Fruit fly (Drosophila melanogaster) whole organism, embryonic: ENCODE measurements around the gene eIF1.
A peak's percentile ranks its signal among the peaks of the same experiment; 100 is the strongest.

ENCODE experiments used
- Atf6 ChIP-seq: fragments of 200-800 bp; sonication (Bioruptor generic); IDR thresholded peaks from 2 replicates; pipeline ENCODE4 v1.3.6; 2022; ENCODE audit warnings: missing biosample characterization, missing genetic modification characterization
- CG10209 ChIP-seq: fragments of 200-800 bp; sonication (Bioruptor generic); optimal IDR thresholded peaks from 3 replicates; lab custom pipeline; 2017; ENCODE audit warnings: missing biosample characterization, mild to moderate bottlenecking, missing genetic modification characterization, missing genetic modification reagents
- CG11723 ChIP-seq: fragments of 200-800 bp; sonication (Bioruptor generic); optimal IDR thresholded peaks from 2 replicates; lab custom pipeline; 2017; ENCODE audit warnings: missing biosample characterization, mild to moderate bottlenecking, missing genetic modification characterization
- CG12391 ChIP-seq: fragments of 200-800 bp; sonication (Bioruptor generic); optimal IDR thresholded peaks from 3 replicates; lab custom pipeline; 2018; ENCODE audit warnings: missing biosample characterization, mild to moderate bottlenecking, missing genetic modification characterization, moderate library complexity
- CG13424 ChIP-seq: fragments of 200-800 bp; sonication (Bioruptor generic); optimal IDR thresholded peaks from 2 replicates; lab custom pipeline; 2019; ENCODE audit warnings: missing biosample characterization, mild to moderate bottlenecking, missing genetic modification characterization, moderate library complexity
- CG14441 ChIP-seq: fragments of 200-800 bp; sonication (Bioruptor generic); IDR thresholded peaks from 2 replicates; pipeline ENCODE4 v1.3.6; 2022; ENCODE audit warnings: missing biosample characterization, missing genetic modification characterization
- CG2199 ChIP-seq: fragments of 200-800 bp; sonication (Bioruptor generic); IDR thresholded peaks from 3 replicates; pipeline ENCODE4 v1.3.6; 2022; ENCODE audit warnings: missing biosample characterization, missing genetic modification characterization
- CG2678 ChIP-seq: fragments of 200-800 bp; sonication (Bioruptor generic); optimal IDR thresholded peaks from 3 replicates; lab custom pipeline; 2019; ENCODE audit warnings: missing biosample characterization, mild to moderate bottlenecking, missing genetic modification characterization, moderate library complexity
- CG2712 ChIP-seq: fragments of 200-800 bp; optimal IDR thresholded peaks from 3 replicates; lab custom pipeline; 2019; ENCODE audit warnings: missing biosample characterization, mild to moderate bottlenecking, missing genetic modification characterization, moderate library complexity
- CG3726 ChIP-seq: fragments of 200-800 bp; sonication (Bioruptor generic); IDR thresholded peaks from 3 replicates; pipeline ENCODE4, ENCODE4 v1.3.6; 2022; ENCODE audit warnings: missing biosample characterization, missing genetic modification characterization
- CG3847 ChIP-seq: fragments of 200-800 bp; sonication (Bioruptor generic); IDR thresholded peaks from 2 replicates; pipeline ENCODE4 v1.3.6; 2022; ENCODE audit warnings: missing biosample characterization, missing genetic modification characterization
- CG4360 ChIP-seq: fragments of 200-800 bp; sonication (Bioruptor generic); IDR thresholded peaks from 2 replicates; pipeline ENCODE4 v1.3.6; 2022; ENCODE audit warnings: missing biosample characterization, missing genetic modification characterization
- CG6765 ChIP-seq: fragments of 200-800 bp; sonication (Bioruptor generic); optimal IDR thresholded peaks from 3 replicates; lab custom pipeline; 2017; ENCODE audit warnings: missing biosample characterization, mild to moderate bottlenecking, missing genetic modification characterization
- CG7357 ChIP-seq: fragments of 200-800 bp; sonication (Bioruptor generic); IDR thresholded peaks from 3 replicates; pipeline ENCODE4 v1.3.6; 2022; ENCODE audit warnings: missing biosample characterization, missing genetic modification characterization
- CG7839 ChIP-seq: fragments of 200-800 bp; sonication (Bioruptor generic); optimal IDR thresholded peaks from 3 replicates; lab custom pipeline; 2018; ENCODE audit warnings: missing biosample characterization, mild to moderate bottlenecking, missing genetic modification characterization, moderate library complexity
- CG8089 ChIP-seq: fragments of 200-800 bp; sonication (Bioruptor generic); optimal IDR thresholded peaks from 3 replicates; lab custom pipeline; 2016; ENCODE audit warnings: missing biosample characterization, missing genetic modification characterization
- CG9797 ChIP-seq: fragments of 200-800 bp; sonication (Bioruptor generic); optimal IDR thresholded peaks from 3 replicates; lab custom pipeline; 2018; ENCODE audit warnings: missing biosample characterization, mild to moderate bottlenecking, missing genetic modification characterization
- CHES-1-like ChIP-seq: fragments of 200-800 bp; sonication (Bioruptor generic); optimal IDR thresholded peaks from 2 replicates; lab custom pipeline; 2016; ENCODE audit warnings: missing biosample characterization, missing genetic modification characterization
- D19A ChIP-seq: fragments of 200-800 bp; optimal IDR thresholded peaks from 3 replicates; lab custom pipeline; 2019; ENCODE audit warnings: missing biosample characterization, mild to moderate bottlenecking, missing genetic modification characterization, moderate library complexity
- Dip3 ChIP-seq: fragments of 200-800 bp; sonication (Bioruptor generic); optimal IDR thresholded peaks from 3 replicates; lab custom pipeline; 2016; ENCODE audit warnings: missing biosample characterization, missing genetic modification characterization
- Ets65A ChIP-seq: fragments of 200-800 bp; sonication (Bioruptor generic); peaks from one replicate; lab custom pipeline; 2016; ENCODE audit warnings: missing biosample characterization, missing genetic modification characterization
- Gug ChIP-seq: fragments of 200-800 bp; sonication (Bioruptor generic); IDR thresholded peaks from 4 replicates; pipeline ENCODE4 v1.3.6; 2022; ENCODE audit warnings: missing biosample characterization, missing genetic modification characterization
- HHEX ChIP-seq: fragments of 200-800 bp; sonication (Bioruptor generic); optimal IDR thresholded peaks from 3 replicates; lab custom pipeline; 2017; ENCODE audit warnings: missing biosample characterization, mild to moderate bottlenecking, missing genetic modification characterization, missing genetic modification reagents
- Hr51 ChIP-seq, 2 experiments: fragments of 200-800 bp; sonication (Bioruptor generic); optimal IDR thresholded peaks; 2 replicates in 1 of 2; 3 replicates in 1 of 2; lab custom pipeline; 2016 to 2018; ENCODE audit warnings: missing biosample characterization in 2 of 2, missing genetic modification characterization in 2 of 2, mild to moderate bottlenecking in 1 of 2, moderate library complexity in 1 of 2
- Hr78 ChIP-seq, 2 experiments: fragments of 200-800 bp in 1 of 2; fragments of >200 bp in 1 of 2; sonication (Bioruptor generic) in 1 of 2; optimal IDR thresholded peaks; 2 replicates each; lab custom pipeline; 2017 to 2019; ENCODE audit warnings: missing biosample characterization in 2 of 2, missing genetic modification characterization in 2 of 2, mild to moderate bottlenecking in 1 of 2, moderate library complexity in 1 of 2
- MBD-R2 ChIP-seq: fragments of 200-800 bp; sonication (Bioruptor generic); IDR thresholded peaks from 2 replicates; pipeline ENCODE4 v1.3.6; 2022; ENCODE audit warnings: missing biosample characterization, missing genetic modification characterization
- Med ChIP-seq: fragments of 200-800 bp; sonication (Bioruptor generic); peaks from one replicate; lab custom pipeline; 2016; ENCODE audit warnings: missing biosample characterization, missing genetic modification characterization, mild to moderate bottlenecking, inconsistent platforms, moderate library complexity
- NC2β ChIP-seq: fragments of 200-800 bp; sonication (Bioruptor generic); optimal IDR thresholded peaks from 2 replicates; lab custom pipeline; 2016; ENCODE audit warnings: missing biosample characterization, missing genetic modification characterization
- Nf-YB ChIP-seq: fragments of 200-800 bp; sonication (Bioruptor generic); optimal IDR thresholded peaks from 3 replicates; lab custom pipeline; 2019; ENCODE audit warnings: missing biosample characterization, mild to moderate bottlenecking, missing genetic modification characterization, moderate library complexity
- Stat92E ChIP-seq, 3 experiments: fragments of >200 bp in 2 of 3; fragments of 200-800 bp in 1 of 3; sonication (Bioruptor generic) in 1 of 3; optimal IDR thresholded peaks; 2 replicates each; lab custom pipeline; 2017 to 2019; ENCODE audit warnings: missing biosample characterization in 3 of 3, missing genetic modification characterization in 3 of 3, mild to moderate bottlenecking in 1 of 3, moderate library complexity in 1 of 3
- cas ChIP-seq: fragments of 200-800 bp; sonication (Bioruptor generic); IDR thresholded peaks from 2 replicates; pipeline ENCODE4 v1.3.6; 2022; ENCODE audit warnings: missing biosample characterization, missing genetic modification characterization
- chinmo ChIP-seq: fragments of 200-800 bp; sonication (Bioruptor generic); IDR thresholded peaks from 4 replicates; pipeline ENCODE4 v1.3.6; 2022; ENCODE audit warnings: missing biosample characterization, missing genetic modification characterization; ENCODE audit not compliant: partially characterized antibody
- crol ChIP-seq: fragments of 200-800 bp; sonication (Bioruptor generic); IDR thresholded peaks from 2 replicates; pipeline ENCODE4 v1.3.6; 2022; ENCODE audit warnings: missing biosample characterization, missing genetic modification characterization
- crp ChIP-seq, 2 experiments: fragments of 200-800 bp; sonication (Bioruptor generic); optimal IDR thresholded peaks; 2 replicates in 1 of 2; 3 replicates in 1 of 2; lab custom pipeline; 2017; ENCODE audit warnings: missing biosample characterization in 2 of 2, missing genetic modification characterization in 2 of 2, mild to moderate bottlenecking in 1 of 2, moderate library complexity in 1 of 2
- da ChIP-seq: fragments of 200-800 bp; sonication (Bioruptor generic); optimal IDR thresholded peaks from 2 replicates; lab custom pipeline; 2016; ENCODE audit warnings: missing biosample characterization, missing genetic modification characterization
- dimm ChIP-seq: fragments of 200-800 bp; sonication (Bioruptor generic); IDR thresholded peaks from 2 replicates; pipeline ENCODE4 v1.3.6; 2022; ENCODE audit warnings: missing biosample characterization, missing genetic modification characterization
- eyg ChIP-seq: fragments of 200-800 bp; sonication (Bioruptor generic); optimal IDR thresholded peaks from 3 replicates; lab custom pipeline; 2016; ENCODE audit warnings: missing biosample characterization, missing genetic modification characterization
- hb ChIP-seq: fragments of 200-800 bp; sonication (Bioruptor generic); IDR thresholded peaks from 3 replicates; pipeline ENCODE4 v1.3.6; 2022; ENCODE audit warnings: missing biosample characterization, missing genetic modification characterization; ENCODE audit not compliant: partially characterized antibody
- kni ChIP-seq: fragments of 200-800 bp; sonication (Bioruptor generic); optimal IDR thresholded peaks from 3 replicates; lab custom pipeline; 2017; ENCODE audit warnings: mild to moderate bottlenecking, missing biosample characterization, missing genetic modification reagents, missing genetic modification characterization
- lab ChIP-seq: fragments of 200-800 bp; sonication (Bioruptor generic); optimal IDR thresholded peaks from 3 replicates; lab custom pipeline; 2017; ENCODE audit warnings: missing biosample characterization, missing genetic modification characterization, mild to moderate bottlenecking, moderate library complexity, missing genetic modification reagents
- nerfin-1 ChIP-seq: fragments of 200-800 bp; sonication (Bioruptor generic); optimal IDR thresholded peaks from 3 replicates; lab custom pipeline; 2019; ENCODE audit warnings: missing biosample characterization, mild to moderate bottlenecking, missing genetic modification characterization, moderate library complexity
- ranshi ChIP-seq: fragments of 200-800 bp; sonication (Bioruptor generic); IDR thresholded peaks from 2 replicates; pipeline ENCODE4 v1.3.6; 2022; ENCODE audit warnings: missing biosample characterization, missing genetic modification characterization
- sqz ChIP-seq: fragments of 200-800 bp; sonication (Bioruptor generic); optimal IDR thresholded peaks from 3 replicates; lab custom pipeline; 2018; ENCODE audit warnings: missing biosample characterization, mild to moderate bottlenecking, missing genetic modification characterization
- sug ChIP-seq: fragments of 200-800 bp; optimal IDR thresholded peaks from 2 replicates; lab custom pipeline; 2019; ENCODE audit warnings: missing biosample characterization, mild to moderate bottlenecking, missing genetic modification characterization, moderate library complexity
- tap ChIP-seq: fragments of 200-800 bp; optimal IDR thresholded peaks from 3 replicates; lab custom pipeline; 2019; ENCODE audit warnings: missing biosample characterization, mild to moderate bottlenecking, missing genetic modification characterization, moderate library complexity
- trem ChIP-seq: fragments of 200-800 bp; optimal IDR thresholded peaks from 3 replicates; lab custom pipeline; 2019; ENCODE audit warnings: missing biosample characterization, mild to moderate bottlenecking, missing genetic modification characterization, moderate library complexity
- tx ChIP-seq: fragments of 200-800 bp; sonication (Bioruptor generic); optimal IDR thresholded peaks from 2 replicates; lab custom pipeline; 2016; ENCODE audit warnings: missing biosample characterization, missing genetic modification characterization
- vvl ChIP-seq: fragments of 200-800 bp; sonication (Bioruptor generic); IDR thresholded peaks from 2 replicates; pipeline ENCODE4 v1.3.6; 2022; ENCODE audit warnings: missing biosample characterization, missing genetic modification characterization
- wdn ChIP-seq: fragments of 200-800 bp; sonication (Bioruptor generic); IDR thresholded peaks from 2 replicates; pipeline ENCODE4 v1.3.6; 2022; ENCODE audit warnings: missing biosample characterization, missing genetic modification characterization

The eIF1 gene

DNA sequence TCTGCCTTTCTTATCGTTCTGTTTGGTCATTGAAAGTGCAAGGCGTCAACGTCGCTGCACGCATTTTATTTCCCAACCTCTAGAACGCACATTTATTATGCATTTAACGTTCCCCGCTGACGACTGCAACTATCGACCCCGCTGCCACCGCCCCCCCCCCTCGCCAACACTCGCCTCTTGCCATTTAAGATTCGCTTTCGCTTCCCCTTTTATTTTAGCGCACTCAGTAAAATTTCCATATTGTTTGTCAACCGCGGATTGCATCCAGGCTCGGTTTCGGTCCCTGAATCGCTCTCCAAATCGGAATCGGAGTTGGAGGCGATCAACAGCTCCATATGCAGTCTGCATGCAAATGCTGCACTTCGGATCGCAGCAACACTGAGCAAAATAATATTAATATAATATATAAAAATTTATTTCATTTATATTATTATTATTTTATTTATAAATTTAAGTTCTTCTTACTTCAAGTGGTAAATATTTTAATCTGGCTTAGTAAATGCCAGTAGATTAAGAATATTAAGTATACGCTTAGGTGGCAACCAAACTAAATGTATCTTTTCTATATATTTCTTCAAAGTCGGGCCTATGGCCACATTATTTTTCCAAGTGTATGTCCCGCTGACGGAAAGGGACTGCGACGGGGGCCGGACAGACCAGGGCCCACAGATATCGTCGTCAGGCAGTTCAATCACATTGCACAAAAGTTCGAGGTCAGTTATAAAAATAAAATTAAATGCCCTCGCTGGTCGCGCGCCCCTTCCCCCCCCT lies 17.6 kb downstream of the eIF1 start (continued):
- TF ChIP-seq Hr78 (GFP tag; optimal IDR thresholded peaks at IDR 0.05; lab: Kevin White, UChicago) (peak in 1 of 2 experiments; percentile 38), CHES-1-like (GFP tag; lab: Kevin White, UChicago) (no peak), CG3726 (no peak), kni (GFP tag; lab: Kevin White, UChicago) (no peak), Atf6 (GFP tag; lab: Robert Waterston, UW) (no peak), CG2678 (tag; lab: Kevin White, UChicago) (peak; percentile 30), da (GFP tag; lab: Kevin White, UChicago) (no peak), vvl (peak; percentile 26; the same call in 1 of the 2 replicates), trem (tag; lab: Kevin White, UChicago) (peak; percentile 17), sqz (no peak), Med (GFP tag; lab: Kevin White, UChicago) (peak; percentile 56), CG7357 (GFP tag; lab: Robert Waterston, UW) (no peak), sug (tag; lab: Kevin White, UChicago) (no peak), tx (GFP tag; lab: Kevin White, UChicago) (no peak), CG12391 (tag; lab: Kevin White, UChicago) (peak; percentile 48), Stat92E (GFP tag; optimal IDR thresholded peaks at IDR 0.05; lab: Kevin White, UChicago) (no peak), CG14441 (peak; percentile 18; the same call in 1 of the 2 replicates), lab (no peak), CG13424 (peak; percentile 40), HHEX (GFP tag; lab: Kevin White, UChicago) (no peak), tap (tag; lab: Kevin White, UChicago) (peak; percentile 44), wdn (GFP tag; lab: Robert Waterston, UW) (no peak), CG4360 (GFP tag; lab: Robert Waterston, UW) (no peak), chinmo (0 out of 4 replicates have a peak, but pooled peaks have one; percentile 28), CG10209 (peak; percentile 12), NC2β (GFP tag; lab: Kevin White, UChicago) (no peak), ranshi (GFP tag; lab: Robert Waterston, UW) (no peak), Ets65A (GFP tag; lab: Kevin White, UChicago) (peak; percentile 25), crol (GFP tag; lab: Robert Waterston, UW) (peak; percentile 70), CG2712 (tag; lab: Kevin White, UChicago) (peak; percentile 53), Dip3 (GFP tag; lab: Kevin White, UChicago) (no peak), nerfin-1 (no peak), CG9797 (GFP tag; lab: Kevin White, UChicago) (no peak), eyg (GFP tag; lab: Kevin White, UChicago) (no peak), hb (GFP tag; lab: Robert Waterston, UW) (no peak), CG3847 (GFP tag; lab: Robert Waterston, UW) (no peak), MBD-R2 (GFP tag; lab: Robert Waterston, UW) (no peak), CG2199 (GFP tag; lab: Robert Waterston, UW) (no peak), Gug (GFP tag; lab: Robert Waterston, UW) (no peak), Nf-YB (GFP tag; lab: Kevin White, UChicago) (peak; percentile 24), Hr51 (GFP tag; optimal IDR thresholded peaks at IDR 0.05; lab: Kevin White, UChicago) (peak in 1 of 2 experiments; percentile 65), CG11723 (GFP tag; lab: Kevin White, UChicago) (no peak), crp (GFP tag; optimal IDR thresholded peaks at IDR 0.05; lab: Kevin White, UChicago) (no peak), CG8089 (no peak), D19A (tag; lab: Kevin White, UChicago) (peak; percentile 0), cas (GFP tag; lab: Robert Waterston, UW) (no peak), CG7839 (tag; lab: Kevin White, UChicago) (peak; percentile 32), CG6765 (GFP tag; lab: Kevin White, UChicago) (no peak), dimm (peak; percentile 6; the same call in 1 of the 2 replicates)
